Worm (Caenorhabditis elegans): ENCODE measurements around the gene F21A3.3.

The F21A3.3 gene

ce11 chrV:15497731-15498130 lies 19.8 kb upstream of the F21A3.3 start (continued):
- no peak for TF ChIP-seq grh-1 (GFP tag; IDR thresholded peaks at IDR 0.05)
- TF ChIP-seq pax-3 (tag; optimal IDR thresholded peaks at IDR 0.05): no peak
- TF ChIP-seq fos-1 (tag; optimal IDR thresholded peaks at IDR 0.05): peak; percentile 3
- no peak for TF ChIP-seq egl-27 (tag; optimal IDR thresholded peaks at IDR 0.05)
- no peak for TF ChIP-seq xbp-1 (tag; optimal IDR thresholded peaks at IDR 0.05)
- TF ChIP-seq lin-13 (GFP tag; optimal IDR thresholded peaks at IDR 0.05): no peak
- no peak for TF ChIP-seq ceh-90 (tag; optimal IDR thresholded peaks at IDR 0.05)
- no peak for TF ChIP-seq lin-15B (tag; optimal IDR thresholded peaks at IDR 0.05)
- TF ChIP-seq blmp-1 (tag; optimal IDR thresholded peaks at IDR 0.05): no peak
- TF ChIP-seq aly-2 (tag; optimal IDR thresholded peaks at IDR 0.05): no peak
- TF ChIP-seq mab-9 (GFP tag; IDR thresholded peaks at IDR 0.05): no peak
- no peak for TF ChIP-seq mep-1 (tag; optimal IDR thresholded peaks at IDR 0.05)
- TF ChIP-seq ces-1 (GFP tag; optimal IDR thresholded peaks at IDR 0.05): no peak
- no peak for TF ChIP-seq hlh-17 (GFP tag; optimal IDR thresholded peaks at IDR 0.05; ENCODE audit: borderline replicate concordance)
- peak in 1 of 2 experiments; percentile 49 for TF ChIP-seq lin-35 (GFP tag; optimal IDR thresholded peaks at IDR 0.05)
- TF ChIP-seq nhr-19 (GFP tag; conservative IDR thresholded peaks at IDR 0.05): no peak
- TF ChIP-seq sptf-1 (tag; optimal IDR thresholded peaks at IDR 0.05): no peak
- TF ChIP-seq jun-1 (tag; optimal IDR thresholded peaks at IDR 0.05): peak; percentile 82
- no peak for TF ChIP-seq nhr-76 (tag; optimal IDR thresholded peaks at IDR 0.05)
- peak; percentile 19 for TF ChIP-seq nhr-20 (tag; optimal IDR thresholded peaks at IDR 0.05)
- peak; percentile 68 for TF ChIP-seq lin-14 (GFP tag; optimal IDR thresholded peaks at IDR 0.05)
- no peak for TF ChIP-seq nhr-85 (tag)
- TF ChIP-seq lsy-2 (tag; optimal IDR thresholded peaks at IDR 0.05): no peak
- TF ChIP-seq fkh-8 (tag; optimal IDR thresholded peaks at IDR 0.05): no peak
- no peak for TF ChIP-seq egl-13 (tag; optimal IDR thresholded peaks at IDR 0.05)
- TF ChIP-seq nhr-71 (tag; optimal IDR thresholded peaks at IDR 0.05): no peak
- no peak for TF ChIP-seq nhr-237 (tag; optimal IDR thresholded peaks at IDR 0.05)

- TF ChIP-seq skn-1 (tag; optimal IDR thresholded peaks at IDR 0.05): no peak
- no peak for TF ChIP-seq hlh-4 (tag; optimal IDR thresholded peaks at IDR 0.05)
- no peak for TF ChIP-seq nhr-76 (tag; optimal IDR thresholded peaks at IDR 0.05)
- TF ChIP-seq efl-3 (GFP tag; optimal IDR thresholded peaks at IDR 0.05): no peak
- TF ChIP-seq egl-13 (tag; optimal IDR thresholded peaks at IDR 0.05): no peak
- TF ChIP-seq nhr-20 (tag; optimal IDR thresholded peaks at IDR 0.05): no peak
- no peak for TF ChIP-seq blmp-1 (tag; optimal IDR thresholded peaks at IDR 0.05)
- no peak for TF ChIP-seq nhr-12 (tag; optimal IDR thresholded peaks at IDR 0.05)
- no peak for TF ChIP-seq dsc-1 (tag; optimal IDR thresholded peaks at IDR 0.05)
These were observed 19.1 kb upstream of the F21A3.3 start, which contains the start of gene C06B8.7 for ce11 chrV:15498434-15498833. TSS of gene C06B8.7 (plus strand) at chrV:15498734.

ce11 chrV:15499099-15499498 lies 18.4 kb upstream of the F21A3.3 start:
- TF ChIP-seq lin-14 (GFP tag; optimal IDR thresholded peaks at IDR 0.05): peak; percentile 2
- no peak for TF ChIP-seq dsc-1 (tag; optimal IDR thresholded peaks at IDR 0.05)
- peak; percentile 7 for TF ChIP-seq elt-2 (tag; optimal IDR thresholded peaks at IDR 0.05)
- TF ChIP-seq efl-1 (optimal IDR thresholded peaks at IDR 0.05): peak in 1 of 2 experiments; percentile 11
- TF ChIP-seq efl-1 (GFP tag; optimal IDR thresholded peaks at IDR 0.05 in 1 of 2): peak in 1 of 2 experiments; percentile 77
- TF ChIP-seq ztf-4 (tag; optimal IDR thresholded peaks at IDR 0.05): no peak
- no peak for TF ChIP-seq aha-1 (tag; optimal IDR thresholded peaks at IDR 0.05)

- TF ChIP-seq hlh-17 (GFP tag; optimal IDR thresholded peaks at IDR 0.05; ENCODE audit: borderline replicate concordance): no peak
- no peak for TF ChIP-seq efl-1 (optimal IDR thresholded peaks at IDR 0.05)
- peak in 1 of 2 experiments; percentile 79 for TF ChIP-seq efl-1 (GFP tag; optimal IDR thresholded peaks at IDR 0.05 in 1 of 2)
- TF ChIP-seq ama-1 (optimal IDR thresholded peaks at IDR 0.05): no peak
These were observed 13.9 kb upstream of the F21A3.3 start for ce11 chrV:15503603-15504002.
